Worm (Caenorhabditis elegans): ENCODE data around the gene ZC376.8.
A peak's percentile ranks its signal among the peaks of the same experiment; 100 is the strongest.

ZC376.8 gene

DNA sequence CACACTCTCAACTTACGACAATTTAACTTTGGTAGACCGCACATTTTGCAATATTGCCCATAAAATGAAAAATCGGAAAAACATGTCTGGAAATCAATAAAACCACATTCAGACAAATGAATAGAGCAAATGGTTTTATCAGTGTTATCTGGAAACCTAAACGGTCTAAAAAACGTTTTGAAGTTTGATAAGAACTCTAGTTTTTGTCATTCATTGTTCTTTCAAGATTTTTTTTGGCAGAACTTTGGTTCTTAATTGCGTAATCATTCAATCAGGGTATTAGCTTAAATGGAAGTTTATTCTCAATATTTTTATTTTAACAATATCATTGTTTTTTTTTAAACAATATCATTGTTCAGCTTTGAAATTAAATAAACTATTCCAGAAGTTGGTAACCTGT is 4.8 kb upstream of the ZC376.8 start, which contains the start of gene cest-2.2:
Gene cest-2.2 (minus strand): TSS at position 140 of the 400 bp plus-strand sequence.
- no peak for TF ChIP-seq gmeb-1 (tag; optimal IDR thresholded peaks at IDR 0.05)
- TF ChIP-seq nhr-6 (tag; optimal IDR thresholded peaks at IDR 0.05) = no peak
- TF ChIP-seq fos-1 (tag; optimal IDR thresholded peaks at IDR 0.05) = peak; percentile 59
- no peak for TF ChIP-seq unc-62 (GFP tag; optimal IDR thresholded peaks at IDR 0.05)

DNA sequence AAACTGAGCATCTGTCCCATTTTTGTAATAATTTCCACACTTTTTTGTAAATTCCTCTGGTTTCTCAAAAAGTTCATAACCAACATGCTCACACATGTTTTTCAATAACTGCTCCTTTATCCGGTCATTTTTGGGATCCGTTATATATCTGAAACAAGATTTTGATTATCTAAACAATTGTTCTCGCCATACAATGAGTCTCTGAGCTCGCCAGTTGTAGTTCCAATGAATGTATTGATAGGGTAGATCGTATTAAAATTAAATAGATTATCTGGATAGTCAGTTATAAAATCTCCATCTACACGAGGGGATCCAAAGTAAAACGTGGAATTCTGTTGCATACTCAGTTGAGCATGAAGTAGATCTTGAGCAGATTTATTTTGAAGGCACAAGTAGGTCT is 3.5 kb upstream of the ZC376.8 start:
- TF ChIP-seq unc-62 (GFP tag; optimal IDR thresholded peaks at IDR 0.05) (no peak), F13H6.1 (tag; optimal IDR thresholded peaks at IDR 0.05) (no peak), blmp-1 (tag; optimal IDR thresholded peaks at IDR 0.05; ENCODE audit: insufficient read depth) (no peak), sma-3 (GFP tag; optimal IDR thresholded peaks at IDR 0.05) (no peak), nhr-11 (tag; optimal IDR thresholded peaks at IDR 0.05) (no peak), nhr-129 (tag; optimal IDR thresholded peaks at IDR 0.05) (no peak), mab-5 (tag; optimal IDR thresholded peaks at IDR 0.05) (no peak), zag-1 (tag; optimal IDR thresholded peaks at IDR 0.05) (no peak), nhr-10 (tag; optimal IDR thresholded peaks at IDR 0.05) (no peak), ztf-1 (GFP tag; conservative IDR thresholded peaks at IDR 0.05) (no peak), lin-11 (tag; optimal IDR thresholded peaks at IDR 0.05) (no peak)

DNA sequence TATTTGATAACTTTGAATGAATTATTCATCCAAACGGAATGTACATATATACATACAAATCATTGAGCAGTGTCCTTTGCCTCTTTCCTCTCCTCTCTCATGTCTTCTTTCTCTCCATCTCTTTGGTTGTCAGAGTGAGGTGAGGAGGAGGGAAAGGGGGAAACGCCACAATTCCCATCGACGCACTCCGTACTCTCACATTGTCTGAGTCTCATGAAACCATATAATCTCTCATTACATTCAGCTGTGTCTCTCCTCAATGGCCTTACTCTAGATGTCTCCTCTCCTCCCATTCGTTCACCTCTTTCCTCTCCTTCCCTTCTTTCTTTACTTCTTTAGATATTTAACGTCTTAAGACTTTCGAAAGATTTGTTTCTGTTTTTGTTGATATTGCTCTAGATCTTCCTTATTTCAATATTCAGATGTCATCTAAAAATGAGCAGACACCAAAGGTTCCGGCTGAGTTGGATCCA is 2.4 kb upstream of the ZC376.8 start, which contains the start of gene ceh-74:
Gene ceh-74 (plus strand): TSS at position 423 of the 473 bp plus-strand sequence.
- TF ChIP-seq peb-1 (tag; optimal IDR thresholded peaks at IDR 0.05) (no peak), F13H6.1 (tag; optimal IDR thresholded peaks at IDR 0.05) (peak; percentile 16), aly-2 (tag; optimal IDR thresholded peaks at IDR 0.05) (no peak), mab-5 (tag; optimal IDR thresholded peaks at IDR 0.05) (no peak), alr-1 (tag; optimal IDR thresholded peaks at IDR 0.05) (no peak), ceh-16 (tag; optimal IDR thresholded peaks at IDR 0.05) (no peak), lin-39 (tag; optimal IDR thresholded peaks at IDR 0.05) (no peak), nhr-129 (tag; optimal IDR thresholded peaks at IDR 0.05) (peak; percentile 50), C34F6.9 (tag; optimal IDR thresholded peaks at IDR 0.05) (peak; percentile 61), lsy-2 (tag; optimal IDR thresholded peaks at IDR 0.05) (no peak), elt-3 (tag; optimal IDR thresholded peaks at IDR 0.05) (no peak), sma-9 (GFP tag; optimal IDR thresholded peaks at IDR 0.05) (peak; percentile 7), sma-9 (tag; optimal IDR thresholded peaks at IDR 0.05) (no peak), R02D3.7 (tag; optimal IDR thresholded peaks at IDR 0.05) (no peak), unc-39 (tag; optimal IDR thresholded peaks at IDR 0.05) (no peak), egl-27 (tag; optimal IDR thresholded peaks at IDR 0.05) (no peak)

DNA sequence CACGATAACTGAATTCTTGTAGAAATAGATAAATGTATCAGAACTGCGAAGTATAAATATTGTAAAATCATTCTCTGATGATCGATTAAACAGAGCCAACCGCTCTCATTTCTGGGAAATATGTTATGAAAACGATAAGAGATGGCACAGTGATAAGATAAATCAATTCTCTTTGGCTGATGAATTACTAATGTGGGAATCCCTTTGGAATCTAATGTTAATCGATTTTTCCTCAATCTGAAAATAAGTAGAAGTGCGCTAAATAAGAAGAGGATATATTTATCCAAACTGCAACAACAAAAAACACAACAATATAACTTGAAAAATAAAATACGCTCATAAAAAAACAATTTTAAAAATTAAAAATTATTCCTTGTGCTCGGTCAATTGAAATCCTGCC is 2.8 kb downstream of the ZC376.8 start, which contains the start of gene cest-2.3:
Gene cest-2.3 (minus strand): TSS at position 101 of the 400 bp plus-strand sequence.
- no peak for TF ChIP-seq ztf-1 (GFP tag; conservative IDR thresholded peaks at IDR 0.05)
- no peak for TF ChIP-seq crh-2 (tag; optimal IDR thresholded peaks at IDR 0.05)
- no peak for TF ChIP-seq ZK546.5 (tag; optimal IDR thresholded peaks at IDR 0.05)
- TF ChIP-seq gmeb-1 (tag; optimal IDR thresholded peaks at IDR 0.05) = no peak
- no peak for TF ChIP-seq skn-1 (tag; optimal IDR thresholded peaks at IDR 0.05)
- TF ChIP-seq nhr-21 (tag; optimal IDR thresholded peaks at IDR 0.05) = no peak
- no peak for TF ChIP-seq ztf-4 (tag; optimal IDR thresholded peaks at IDR 0.05)
- TF ChIP-seq elt-1 (tag; optimal IDR thresholded peaks at IDR 0.05) = no peak
- no peak for TF ChIP-seq zag-1 (tag; optimal IDR thresholded peaks at IDR 0.05)
- TF ChIP-seq alr-1 (tag; optimal IDR thresholded peaks at IDR 0.05) = no peak
- no peak for TF ChIP-seq sma-3 (GFP tag; optimal IDR thresholded peaks at IDR 0.05)
- no peak for TF ChIP-seq ama-1 (optimal IDR thresholded peaks at IDR 0.05)
- no peak for TF ChIP-seq nhr-237 (tag; optimal IDR thresholded peaks at IDR 0.05)
- no peak for TF ChIP-seq Y55F3AM.14 (GFP tag; optimal IDR thresholded peaks at IDR 0.05)
- no peak for TF ChIP-seq nhr-11 (tag; optimal IDR thresholded peaks at IDR 0.05)

DNA sequence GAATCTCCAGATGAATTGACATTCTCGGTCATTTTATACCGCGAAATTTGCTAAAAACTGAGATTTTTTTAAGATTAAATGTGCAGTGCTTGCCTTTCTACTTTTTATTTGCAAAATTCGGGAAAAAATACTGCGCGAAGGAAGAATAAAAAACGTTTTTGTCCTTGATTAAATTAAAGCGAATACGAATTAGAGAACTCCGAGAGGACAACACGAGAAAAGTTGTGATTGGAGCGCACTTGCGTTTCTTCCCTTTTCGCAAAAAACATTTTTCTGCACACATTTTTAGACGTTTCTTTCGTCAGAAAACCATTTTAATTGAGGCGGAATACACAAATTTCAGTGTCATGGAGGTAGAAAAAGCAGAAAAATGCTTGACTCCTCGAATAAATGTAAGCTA is 5.4 kb downstream of the ZC376.8 start, which contains the start of the genes trm-1 and ints-2:
Gene trm-1 (minus strand): TSS at position 175 of the 400 bp plus-strand sequence.
Gene ints-2 (plus strand): TSS at position 249 of the 400 bp plus-strand sequence.
- TF ChIP-seq sma-3 (GFP tag; optimal IDR thresholded peaks at IDR 0.05) (peak; percentile 51), sem-4 (tag; optimal IDR thresholded peaks at IDR 0.05) (peak; percentile 22), C34F6.9 (tag; optimal IDR thresholded peaks at IDR 0.05) (peak; percentile 86), F13H6.1 (tag; optimal IDR thresholded peaks at IDR 0.05) (peak; percentile 45), nhr-77 (tag; optimal IDR thresholded peaks at IDR 0.05) (no peak), zag-1 (tag; optimal IDR thresholded peaks at IDR 0.05) (peak; percentile 42), fos-1 (tag; optimal IDR thresholded peaks at IDR 0.05) (peak; percentile 30), nhr-129 (tag; optimal IDR thresholded peaks at IDR 0.05) (peak; percentile 60), gmeb-1 (tag; optimal IDR thresholded peaks at IDR 0.05) (peak; percentile 73), mab-5 (tag; optimal IDR thresholded peaks at IDR 0.05) (no peak), elt-1 (tag; optimal IDR thresholded peaks at IDR 0.05) (no peak), egl-27 (tag; optimal IDR thresholded peaks at IDR 0.05) (peak; percentile 65), ama-1 (optimal IDR thresholded peaks at IDR 0.05) (peak; percentile 25), sma-9 (GFP tag; optimal IDR thresholded peaks at IDR 0.05) (peak; percentile 63), sma-9 (tag; optimal IDR thresholded peaks at IDR 0.05) (no peak), nhr-237 (tag; optimal IDR thresholded peaks at IDR 0.05) (no peak), nhr-10 (tag; optimal IDR thresholded peaks at IDR 0.05) (peak; percentile 13), lsy-2 (tag; optimal IDR thresholded peaks at IDR 0.05) (peak; percentile 60 to 80), lin-13 (GFP tag; optimal IDR thresholded peaks at IDR 0.05) (peak; percentile 56), nhr-25 (tag; optimal IDR thresholded peaks at IDR 0.05) (peak; percentile 68), unc-55 (GFP tag; optimal IDR thresholded peaks at IDR 0.05) (peak; percentile 82), mbf-1 (tag; optimal IDR thresholded peaks at IDR 0.05) (no peak), crh-2 (tag; optimal IDR thresholded peaks at IDR 0.05) (peak; percentile 64)
